ENCODE assay signal across 4 fruit fly cellular contexts in genomic region chrX:5421407-5422250, dm6.
TF ChIP-seq lines count a peak whose summit lies in the region.

TSS of gene Usp16-45 (plus strand) at chrX:5421533.

- no peak for TF ChIP-seq CTCF in whole organism, embryonic (GFP tag; optimal IDR thresholded peaks at IDR 0.05; lab: Kevin White, UChicago)

TF ChIP-seq in whole organism, adult, 20 proteins besides CTCF, POLR2A, EP300 and RAD21:
- TF ChIP-seq tj (GFP tag; optimal IDR thresholded peaks at IDR 0.05; lab: Kevin White, UChicago) (peak; percentile 16), CG14711 (tag; optimal IDR thresholded peaks at IDR 0.05; lab: Kevin White, UChicago) (peak; percentile 16), cnc (optimal IDR thresholded peaks at IDR 0.05; lab: Kevin White, UChicago) (no peak), Mnt (GFP tag; optimal IDR thresholded peaks at IDR 0.05; lab: Kevin White, UChicago) (peak; percentile 42)

TF ChIP-seq in whole organism, embryonic, 481 proteins besides CTCF, POLR2A, EP300 and RAD21 (continues in another document):
- TF ChIP-seq CG30431 (GFP tag; optimal IDR thresholded peaks at IDR 0.05; lab: Kevin White, UChicago) (no peak), MBD-R2 (GFP tag; IDR thresholded peaks at IDR 0.05; lab: Robert Waterston, UW) (0 out of 2 replicates have a peak, but pooled peaks have one; percentile 14), Dp (GFP tag; optimal IDR thresholded peaks at IDR 0.05; lab: Kevin White, UChicago) (peak; percentile 71), CG3995 (GFP tag; optimal IDR thresholded peaks at IDR 0.05; lab: Kevin White, UChicago) (peak; percentile 75), YL-1 (GFP tag; optimal IDR thresholded peaks at IDR 0.05; lab: Kevin White, UChicago) (peak; percentile 25), TFAM (GFP tag; optimal IDR thresholded peaks at IDR 0.05; lab: Kevin White, UChicago) (no peak), pzg (GFP tag; optimal IDR thresholded peaks at IDR 0.05; lab: Kevin White, UChicago) (peak; percentile 34), CG16813 (GFP tag; IDR thresholded peaks at IDR 0.05; lab: Robert Waterston, UW; ENCODE audit: partially characterized antibody) (peak; percentile 41; the same call in 1 of the 3 replicates), B-H2 (GFP tag; optimal IDR thresholded peaks at IDR 0.05; lab: Kevin White, UChicago) (no peak), slbo (GFP tag; IDR thresholded peaks at IDR 0.05; lab: Robert Waterston, UW) (peak; percentile 5; the same call in 1 of the 2 replicates), Abd-B (GFP tag; optimal IDR thresholded peaks at IDR 0.05; lab: Kevin White, UChicago) (no peak), scrt (GFP tag; optimal IDR thresholded peaks at IDR 0.05; lab: Kevin White, UChicago) (peak; percentile 41), Nf-YB (GFP tag; optimal IDR thresholded peaks at IDR 0.05; lab: Kevin White, UChicago) (peak; percentile 30), Nf-YC (tag; optimal IDR thresholded peaks at IDR 0.05; lab: Kevin White, UChicago) (peak; percentile 40), CG13287 (GFP tag; IDR thresholded peaks at IDR 0.05; lab: Robert Waterston, UW; ENCODE audit: partially characterized antibody) (peak; percentile 32; the same call in 1 of the 2 replicates), CG4820 (GFP tag; optimal IDR thresholded peaks at IDR 0.05; lab: Kevin White, UChicago) (peak; percentile 92), BEAF-32 (GFP tag; optimal IDR thresholded peaks at IDR 0.05; lab: Kevin White, UChicago) (peak; percentile 63), amos (GFP tag; IDR thresholded peaks at IDR 0.05; lab: Robert Waterston, UW; ENCODE audit: partially characterized antibody) (peak; percentile 47), gt (GFP tag; IDR thresholded peaks at IDR 0.05; lab: Robert Waterston, UW) (no peak), E2f2 (GFP tag; IDR thresholded peaks at IDR 0.05; lab: Robert Waterston, UW) (peak; percentile 71), Sry-δ (GFP tag; optimal IDR thresholded peaks at IDR 0.05; lab: Kevin White, UChicago) (peak; percentile 30), Myb (GFP tag; optimal IDR thresholded peaks at IDR 0.05; lab: Kevin White, UChicago) (peak; percentile 38), CG2116 (GFP tag; optimal IDR thresholded peaks at IDR 0.05; lab: Kevin White, UChicago) (no peak), Bgb (GFP tag; IDR thresholded peaks at IDR 0.05; lab: Robert Waterston, UW; ENCODE audit: partially characterized antibody) (peak; percentile 25; the same call in 1 of the 2 replicates), cg (GFP tag; optimal IDR thresholded peaks at IDR 0.05; lab: Kevin White, UChicago) (peak; percentile 68), CG9797 (GFP tag; optimal IDR thresholded peaks at IDR 0.05; lab: Kevin White, UChicago) (peak; percentile 57), dm (GFP tag; optimal IDR thresholded peaks at IDR 0.05; lab: Kevin White, UChicago) (peak; percentile 6)

TF ChIP-seq in whole organism, prepupa, 60 proteins besides CTCF, POLR2A, EP300 and RAD21:
- peak; percentile 19 for TF ChIP-seq Eip78C (GFP tag; lab: Kevin White, UChicago)
- TF ChIP-seq CG6808 (GFP tag; optimal IDR thresholded peaks at IDR 0.05; lab: Kevin White, UChicago), result peak; percentile 20
- no peak for TF ChIP-seq fkh (GFP tag; optimal IDR thresholded peaks at IDR 0.05; lab: Kevin White, UChicago)
- no peak for TF ChIP-seq eg (GFP tag; IDR thresholded peaks at IDR 0.05; lab: Robert Waterston, UW)
- TF ChIP-seq CG8119 (GFP tag; IDR thresholded peaks at IDR 0.05; lab: Robert Waterston, UW), result no peak
- peak; percentile 4 to 20 for TF ChIP-seq ss (GFP tag; optimal IDR thresholded peaks at IDR 0.05; lab: Kevin White, UChicago)

TF ChIP-seq in whole organism, wandering third instar larva, 38 proteins besides CTCF, POLR2A, EP300 and RAD21:
- no peak for TF ChIP-seq Mio (GFP tag; optimal IDR thresholded peaks at IDR 0.05; lab: Kevin White, UChicago)
- peak; percentile 22 for TF ChIP-seq psq (GFP tag; optimal IDR thresholded peaks at IDR 0.05; lab: Kevin White, UChicago)
- no peak for TF ChIP-seq Rel (GFP tag; optimal IDR thresholded peaks at IDR 0.05; lab: Kevin White, UChicago)
- peak; percentile 75 for TF ChIP-seq Rel (tag; optimal IDR thresholded peaks at IDR 0.05; lab: Kevin White, UChicago)
